Worm (Caenorhabditis elegans) whole organism, late embryonic: ENCODE data around the gene ida-1.

Experiments used
- ama-1 ChIP-seq: fragments of 150-350 bp; optimal IDR thresholded peaks from 2 replicates; lab custom pipeline; 2014
- ceh-22 ChIP-seq: sonication (generic microtip); optimal IDR thresholded peaks from 2 replicates; lab custom pipeline; 2017; ENCODE audit warnings: missing biosample characterization, missing genetic modification characterization
- ceh-9 ChIP-seq: sonication (generic microtip); optimal IDR thresholded peaks from 2 replicates; lab custom pipeline; 2016; ENCODE audit warnings: mild to moderate bottlenecking, missing genetic modification characterization, inconsistent platforms, missing compliant biosample characterization
- dve-1 ChIP-seq: sonication (generic microtip); optimal IDR thresholded peaks from 2 replicates; lab custom pipeline; 2017; ENCODE audit warnings: antibody characterized with exemption, mild to moderate bottlenecking, missing genetic modification characterization, missing compliant biosample characterization
- madf-2 ChIP-seq: sonication (generic microtip); optimal IDR thresholded peaks from 2 replicates; lab custom pipeline; 2017; ENCODE audit warnings: missing genetic modification characterization, missing compliant biosample characterization
- mec-3 ChIP-seq: sonication (generic microtip); optimal IDR thresholded peaks from 2 replicates; lab custom pipeline; 2016; ENCODE audit warnings: borderline replicate concordance, missing genetic modification characterization, missing compliant biosample characterization
- nfya-1 ChIP-seq: sonication (generic microtip); optimal IDR thresholded peaks from 2 replicates; lab custom pipeline; 2017; ENCODE audit warnings: missing genetic modification characterization, mild to moderate bottlenecking, missing compliant biosample characterization, antibody characterized with exemption, moderate library complexity
- odd-2 ChIP-seq: sonication (generic microtip); optimal IDR thresholded peaks from 2 replicates; lab custom pipeline; 2017; ENCODE audit warnings: antibody characterized with exemption, mild to moderate bottlenecking, missing genetic modification characterization, missing compliant biosample characterization
- pat-9 ChIP-seq: fragments of 200-800 bp; sonication (Bioruptor generic); optimal IDR thresholded peaks from 2 replicates; lab custom pipeline; 2018; ENCODE audit warnings: mild to moderate bottlenecking, missing genetic modification characterization, moderate library complexity, missing compliant biosample characterization
- pha-4 ChIP-seq: fragments of 150-350 bp; optimal IDR thresholded peaks from 2 replicates; lab custom pipeline; 2018; ENCODE audit warnings: missing biosample characterization, missing genetic modification reagents, missing genetic modification characterization
- pqm-1 ChIP-seq: sonication (generic microtip); optimal IDR thresholded peaks from 2 replicates; lab custom pipeline; 2016; ENCODE audit warnings: missing genetic modification characterization, missing compliant biosample characterization
- tbx-2 ChIP-seq: sonication (generic microtip); optimal IDR thresholded peaks from 2 replicates; lab custom pipeline; 2016; ENCODE audit warnings: missing genetic modification characterization, missing compliant biosample characterization
- unc-55 ChIP-seq: sonication (generic microtip); optimal IDR thresholded peaks from 2 replicates; lab custom pipeline; 2017; ENCODE audit warnings: missing biosample characterization, missing genetic modification reagents, missing genetic modification characterization

ce11 chrIII:5709224-5709623 is 46.1 kb upstream of the ida-1 start, which contains the start of gene hpo-28:
- no peak for TF ChIP-seq ceh-9 (tag; lab: Kevin White, UChicago)
- TF ChIP-seq tbx-2 (tag; lab: Kevin White, UChicago), result no peak
- no peak for TF ChIP-seq madf-2
- TF ChIP-seq pat-9, result no peak
- TF ChIP-seq mec-3 (tag; lab: Kevin White, UChicago), result no peak
- TF ChIP-seq nfya-1, result no peak
- no peak for TF ChIP-seq dve-1 (tag; lab: Kevin White, UChicago)
- no peak for TF ChIP-seq odd-2 (tag; lab: Kevin White, UChicago)
- TF ChIP-seq ceh-22 (tag; lab: Kevin White, UChicago), result no peak
- no peak for TF ChIP-seq pqm-1 (tag; lab: Kevin White, UChicago)
- TF ChIP-seq pha-4 (tag; lab: Kevin White, UChicago), result no peak
- no peak for TF ChIP-seq ama-1
- no peak for TF ChIP-seq unc-55 (GFP tag; lab: Kevin White, UChicago)
